Fruit fly (Drosophila melanogaster) whole organism, embryonic: Measurements from ENCODE around the gene CycG.
A peak's percentile ranks its signal among the peaks of the same experiment; 100 is the strongest.

Experiments
- Atf3 ChIP-seq: fragments of 200-800 bp; sonication (Bioruptor generic); optimal IDR thresholded peaks from 3 replicates; lab custom pipeline; 2016; ENCODE audit warnings: missing biosample characterization, missing genetic modification characterization
- BEAF-32 ChIP-seq: fragments of 200-800 bp; sonication (Bioruptor generic); optimal IDR thresholded peaks from 3 replicates; lab custom pipeline; 2017; ENCODE audit warnings: missing biosample characterization, missing genetic modification characterization, mild to moderate bottlenecking, moderate library complexity, missing genetic modification reagents
- CG10274 ChIP-seq: fragments of 200-800 bp; sonication (Bioruptor generic); optimal IDR thresholded peaks from 3 replicates; lab custom pipeline; 2017; ENCODE audit warnings: missing biosample characterization, mild to moderate bottlenecking, missing genetic modification characterization
- CG10462 ChIP-seq: fragments of 200-800 bp; sonication (Bioruptor generic); optimal IDR thresholded peaks from 2 replicates; lab custom pipeline; 2016; ENCODE audit warnings: missing biosample characterization, missing genetic modification characterization
- CG12769 ChIP-seq: fragments of 200-800 bp; sonication (Bioruptor generic); optimal IDR thresholded peaks from 2 replicates; lab custom pipeline; 2019; ENCODE audit warnings: missing biosample characterization, mild to moderate bottlenecking, missing genetic modification characterization, moderate library complexity
- CG13123 ChIP-seq: fragments of 200-800 bp; sonication (Bioruptor generic); optimal IDR thresholded peaks from 2 replicates; lab custom pipeline; 2016; ENCODE audit warnings: missing biosample characterization, missing genetic modification characterization
- CG14965 ChIP-seq: fragments of 200-800 bp; sonication (Bioruptor generic); optimal IDR thresholded peaks from 2 replicates; lab custom pipeline; 2016; ENCODE audit warnings: missing biosample characterization, missing genetic modification characterization, borderline replicate concordance
- CG15269 ChIP-seq: fragments of 200-800 bp; sonication (Bioruptor generic); optimal IDR thresholded peaks from 2 replicates; lab custom pipeline; 2018; ENCODE audit warnings: missing biosample characterization, mild to moderate bottlenecking, missing genetic modification characterization, moderate library complexity
- CG15696 ChIP-seq: fragments of 200-800 bp; sonication (Bioruptor generic); optimal IDR thresholded peaks from 2 replicates; lab custom pipeline; 2019; ENCODE audit warnings: missing biosample characterization, mild to moderate bottlenecking, missing genetic modification characterization, moderate library complexity
- CG16815 ChIP-seq: fragments of 200-800 bp; sonication (Bioruptor generic); optimal IDR thresholded peaks from 3 replicates; lab custom pipeline; 2017; ENCODE audit warnings: missing biosample characterization, mild to moderate bottlenecking, missing genetic modification characterization
- CG17385 ChIP-seq: fragments of 200-800 bp; sonication (Bioruptor generic); optimal IDR thresholded peaks from 3 replicates; lab custom pipeline; 2018; ENCODE audit warnings: missing biosample characterization, mild to moderate bottlenecking, missing genetic modification characterization
- CG18476 ChIP-seq: fragments of 200-800 bp; sonication (Bioruptor generic); optimal IDR thresholded peaks from 2 replicates; lab custom pipeline; 2016; ENCODE audit warnings: missing biosample characterization, mild to moderate bottlenecking, missing genetic modification characterization
- CG2199 ChIP-seq: fragments of 200-800 bp; sonication (Bioruptor generic); IDR thresholded peaks from 3 replicates; pipeline ENCODE4 v1.3.6; 2022; ENCODE audit warnings: missing biosample characterization, missing genetic modification characterization
- CG2678 ChIP-seq: fragments of 200-800 bp; sonication (Bioruptor generic); optimal IDR thresholded peaks from 3 replicates; lab custom pipeline; 2019; ENCODE audit warnings: missing biosample characterization, mild to moderate bottlenecking, missing genetic modification characterization, moderate library complexity
- CG31388 ChIP-seq: fragments of 200-800 bp; sonication (Bioruptor generic); optimal IDR thresholded peaks from 2 replicates; lab custom pipeline; 2016; ENCODE audit warnings: missing biosample characterization, missing genetic modification characterization
- CG32767 ChIP-seq: fragments of 200-800 bp; sonication (Bioruptor generic); IDR thresholded peaks from 2 replicates; pipeline ENCODE4 v1.3.6; 2022; ENCODE audit warnings: missing biosample characterization, missing genetic modification characterization
- CG3281 ChIP-seq: fragments of 200-800 bp; sonication (Bioruptor generic); optimal IDR thresholded peaks from 3 replicates; lab custom pipeline; 2017; ENCODE audit warnings: missing biosample characterization, mild to moderate bottlenecking, missing genetic modification characterization
- CG4282 ChIP-seq: fragments of 200-800 bp; sonication (Bioruptor generic); optimal IDR thresholded peaks from 2 replicates; lab custom pipeline; 2016; ENCODE audit warnings: missing biosample characterization, missing genetic modification characterization
- CG7786 ChIP-seq: fragments of 200-800 bp; sonication (Bioruptor generic); optimal IDR thresholded peaks from 2 replicates; lab custom pipeline; 2016; ENCODE audit warnings: missing biosample characterization, missing genetic modification characterization
- CG7987 ChIP-seq: fragments of 200-800 bp; sonication (Bioruptor generic); optimal IDR thresholded peaks from 2 replicates; lab custom pipeline; 2018; ENCODE audit warnings: missing biosample characterization, mild to moderate bottlenecking, missing genetic modification characterization, moderate library complexity
- CG8924 ChIP-seq: fragments of 200-800 bp; optimal IDR thresholded peaks from 3 replicates; lab custom pipeline; 2019; ENCODE audit warnings: missing biosample characterization, mild to moderate bottlenecking, missing genetic modification characterization, moderate library complexity
- CHES-1-like ChIP-seq: fragments of 200-800 bp; sonication (Bioruptor generic); optimal IDR thresholded peaks from 2 replicates; lab custom pipeline; 2016; ENCODE audit warnings: missing biosample characterization, missing genetic modification characterization
- Dek ChIP-seq: fragments of 200-800 bp; sonication (Bioruptor generic); optimal IDR thresholded peaks from 3 replicates; lab custom pipeline; 2019; ENCODE audit warnings: missing biosample characterization, mild to moderate bottlenecking, missing genetic modification characterization, moderate library complexity
- E2f2 ChIP-seq: fragments of 200-800 bp; sonication (Bioruptor generic); IDR thresholded peaks from 2 replicates; pipeline ENCODE4 v1.3.6; 2022; ENCODE audit warnings: missing biosample characterization, missing genetic modification characterization
- GATAe ChIP-seq: fragments of 200-800 bp; sonication (Bioruptor generic); conservative IDR thresholded peaks from 2 replicates; pipeline ENCODE4 v1.3.6; 2022; ENCODE audit warnings: missing biosample characterization, missing genetic modification characterization
- Gug ChIP-seq: fragments of 200-800 bp; sonication (Bioruptor generic); IDR thresholded peaks from 4 replicates; pipeline ENCODE4 v1.3.6; 2022; ENCODE audit warnings: missing biosample characterization, missing genetic modification characterization
- H2.0 ChIP-seq: fragments of 200-800 bp; sonication (Bioruptor generic); IDR thresholded peaks from 2 replicates; pipeline ENCODE4 v1.3.6; 2022; ENCODE audit warnings: missing biosample characterization, missing genetic modification characterization
- Hand ChIP-seq: fragments of 200-800 bp; sonication (Bioruptor generic); optimal IDR thresholded peaks from 2 replicates; lab custom pipeline; 2017; ENCODE audit warnings: mild to moderate bottlenecking, missing biosample characterization, missing genetic modification reagents, missing genetic modification characterization
- Hr78 ChIP-seq, 2 experiments: fragments of 200-800 bp in 1 of 2; fragments of >200 bp in 1 of 2; sonication (Bioruptor generic) in 1 of 2; optimal IDR thresholded peaks; 2 replicates each; lab custom pipeline; 2017 to 2019; ENCODE audit warnings: missing biosample characterization in 2 of 2, missing genetic modification characterization in 2 of 2, mild to moderate bottlenecking in 1 of 2, moderate library complexity in 1 of 2
- Pdp1 ChIP-seq, 2 experiments: fragments of 200-800 bp; sonication (Bioruptor generic); optimal IDR thresholded peaks; 3 replicates each; lab custom pipeline; 2016; ENCODE audit warnings: missing biosample characterization in 2 of 2, missing genetic modification characterization in 2 of 2, mild to moderate bottlenecking in 1 of 2, moderate library complexity in 1 of 2
- Rfx ChIP-seq: fragments of 200-800 bp; sonication (Bioruptor generic); IDR thresholded peaks from 2 replicates; pipeline ENCODE4 v1.3.6; 2022; ENCODE audit warnings: missing biosample characterization, missing genetic modification characterization
- Sox102F ChIP-seq: fragments of 200-800 bp; sonication (Bioruptor generic); optimal IDR thresholded peaks from 2 replicates; lab custom pipeline; 2018; ENCODE audit warnings: missing biosample characterization, mild to moderate bottlenecking, missing genetic modification characterization, moderate library complexity
- Xrp1 ChIP-seq: fragments of 200-800 bp; sonication (Bioruptor generic); IDR thresholded peaks from 2 replicates; pipeline ENCODE4 v1.3.6; 2022; ENCODE audit warnings: missing biosample characterization, missing genetic modification characterization
- ab ChIP-seq: fragments of 200-800 bp; sonication (Bioruptor generic); optimal IDR thresholded peaks from 2 replicates; lab custom pipeline; 2016; ENCODE audit warnings: missing biosample characterization, missing genetic modification characterization
- ci ChIP-seq: fragments of 200-800 bp; sonication (Bioruptor generic); IDR thresholded peaks from 3 replicates; pipeline ENCODE4 v1.3.6; 2022; ENCODE audit warnings: missing biosample characterization, missing genetic modification characterization
- corto ChIP-seq: fragments of 200-800 bp; sonication (Bioruptor generic); optimal IDR thresholded peaks from 2 replicates; lab custom pipeline; 2016; ENCODE audit warnings: missing biosample characterization, mild to moderate bottlenecking, missing genetic modification characterization, moderate library complexity
- crc ChIP-seq: fragments of 200-800 bp; sonication (Bioruptor generic); optimal IDR thresholded peaks from 2 replicates; lab custom pipeline; 2016; ENCODE audit warnings: missing biosample characterization, missing genetic modification characterization
- dmrt11E ChIP-seq: fragments of 200-800 bp; sonication (Bioruptor generic); optimal IDR thresholded peaks from 3 replicates; lab custom pipeline; 2018; ENCODE audit warnings: missing biosample characterization, mild to moderate bottlenecking, missing genetic modification characterization, moderate library complexity
- dysf ChIP-seq: fragments of 200-800 bp; sonication (Bioruptor generic); IDR thresholded peaks from 3 replicates; pipeline ENCODE4 v1.3.6; 2022; ENCODE audit warnings: missing biosample characterization, missing genetic modification characterization
- ewg ChIP-seq: fragments of 200-800 bp; sonication (Bioruptor generic); optimal IDR thresholded peaks from 3 replicates; lab custom pipeline; 2017; ENCODE audit warnings: mild to moderate bottlenecking, missing biosample characterization, missing genetic modification reagents, missing genetic modification characterization
- grn ChIP-seq: fragments of 200-800 bp; sonication (Bioruptor generic); optimal IDR thresholded peaks from 3 replicates; lab custom pipeline; 2017; ENCODE audit warnings: missing biosample characterization, missing genetic modification characterization
- jing ChIP-seq: fragments of 200-800 bp; sonication (Bioruptor generic); optimal IDR thresholded peaks from 2 replicates; lab custom pipeline; 2018; ENCODE audit warnings: missing biosample characterization, mild to moderate bottlenecking, missing genetic modification characterization
- maf-S ChIP-seq: fragments of 200-800 bp; sonication (Bioruptor generic); optimal IDR thresholded peaks from 2 replicates; lab custom pipeline; 2016; ENCODE audit warnings: missing biosample characterization, missing genetic modification characterization
- nmo ChIP-seq: fragments of 200-800 bp; sonication (Bioruptor generic); optimal IDR thresholded peaks from 2 replicates; lab custom pipeline; 2018; ENCODE audit warnings: missing biosample characterization, mild to moderate bottlenecking, missing genetic modification characterization, moderate library complexity
- peb ChIP-seq: fragments of 200-800 bp; sonication (Bioruptor generic); IDR thresholded peaks from 2 replicates; pipeline ENCODE4 v1.3.6; 2022; ENCODE audit warnings: missing biosample characterization, missing genetic modification characterization
- pros ChIP-seq: fragments of 200-800 bp; sonication (Bioruptor generic); optimal IDR thresholded peaks from 3 replicates; lab custom pipeline; 2019; ENCODE audit warnings: missing biosample characterization, mild to moderate bottlenecking, missing genetic modification characterization, moderate library complexity
- rib ChIP-seq: fragments of 200-800 bp; sonication (Bioruptor generic); IDR thresholded peaks from 2 replicates; pipeline ENCODE4 v1.3.6; 2022; ENCODE audit warnings: missing biosample characterization, missing genetic modification characterization
- row ChIP-seq: fragments of 200-800 bp; sonication (Bioruptor generic); IDR thresholded peaks from 3 replicates; pipeline ENCODE4 v1.3.6; 2022; ENCODE audit warnings: missing biosample characterization, missing genetic modification characterization
- sc ChIP-seq, 3 experiments: fragments of >200 bp in 2 of 3; fragments of 200-800 bp in 1 of 3; sonication (Bioruptor generic) in 1 of 3; optimal IDR thresholded peaks; 2 replicates in 2 of 3; 3 replicates in 1 of 3; lab custom pipeline; 2017; ENCODE audit warnings: mild to moderate bottlenecking in 1 of 3, missing biosample characterization in 1 of 3, missing genetic modification characterization in 1 of 3, missing genetic modification reagents in 1 of 3
- z ChIP-seq: fragments of 200-800 bp; sonication (Bioruptor generic); IDR thresholded peaks from 3 replicates; pipeline ENCODE4 v1.3.6; 2022; ENCODE audit warnings: missing biosample characterization, missing genetic modification characterization
- zfh1 ChIP-seq: fragments of 200-800 bp; sonication (Bioruptor generic); IDR thresholded peaks from 3 replicates; pipeline ENCODE4 v1.3.6; 2022; ENCODE audit warnings: missing biosample characterization, missing genetic modification characterization

CycG gene

dm6 chr3R:31605117-31605432 is 7.4 kb downstream of the CycG start (continued):
- TF ChIP-seq zfh1 (no peak), CG15269 (tag; lab: Kevin White, UChicago) (peak; percentile 14), Hand (GFP tag; lab: Kevin White, UChicago) (no peak), Dek (no peak), maf-S (GFP tag; lab: Kevin White, UChicago) (no peak), CG32767 (GFP tag; lab: Robert Waterston, UW) (no peak), H2.0 (GFP tag; lab: Robert Waterston, UW) (no peak), CG2199 (0 out of 3 replicates have a peak, but pooled peaks have one; percentile 27), grn (GFP tag; lab: Kevin White, UChicago) (peak; percentile 49), CG7987 (GFP tag; lab: Kevin White, UChicago) (no peak), z (no peak), CG14965 (GFP tag; lab: Kevin White, UChicago) (no peak), Pdp1 (GFP tag; optimal IDR thresholded peaks at IDR 0.05; lab: Kevin White, UChicago) (peak in 1 of 2 experiments; percentile 78), CG4282 (GFP tag; lab: Kevin White, UChicago) (no peak), CG2678 (tag; lab: Kevin White, UChicago) (peak; percentile 4), ci (GFP tag; lab: Robert Waterston, UW) (no peak), Atf3 (GFP tag; lab: Kevin White, UChicago) (no peak), Gug (no peak), row (GFP tag; lab: Robert Waterston, UW) (0 out of 3 replicates have a peak, but pooled peaks have one; percentile 7), CG13123 (no peak), CG17385 (GFP tag; lab: Kevin White, UChicago) (no peak), ab (GFP tag; lab: Kevin White, UChicago) (no peak), GATAe (GFP tag; lab: Robert Waterston, UW) (no peak), ewg (GFP tag; lab: Kevin White, UChicago) (no peak), E2f2 (GFP tag; lab: Robert Waterston, UW) (0 out of 2 replicates have a peak, but pooled peaks have one; percentile 9), dysf (GFP tag; lab: Robert Waterston, UW) (0 out of 3 replicates have a peak, but pooled peaks have one; percentile 13), nmo (GFP tag; lab: Kevin White, UChicago) (no peak), Rfx (GFP tag; lab: Robert Waterston, UW) (peak; percentile 13; the same call in 1 of the 2 replicates), jing (GFP tag; lab: Kevin White, UChicago) (no peak), pros (GFP tag; lab: Kevin White, UChicago) (no peak), BEAF-32 (no peak), CG10462 (GFP tag; lab: Kevin White, UChicago) (no peak), Sox102F (GFP tag; lab: Kevin White, UChicago) (no peak), Xrp1 (GFP tag; lab: Robert Waterston, UW) (no peak), dmrt11E (tag; lab: Kevin White, UChicago) (no peak), rib (GFP tag; lab: Robert Waterston, UW) (no peak), CG31388 (GFP tag; lab: Kevin White, UChicago) (no peak), CG3281 (GFP tag; lab: Kevin White, UChicago) (no peak), corto (no peak), CG18476 (no peak), CG12769 (tag; lab: Kevin White, UChicago) (no peak), CG10274 (no peak), peb (GFP tag; lab: Robert Waterston, UW) (no peak), Hr78 (GFP tag; optimal IDR thresholded peaks at IDR 0.05; lab: Kevin White, UChicago) (peak in 1 of 2 experiments; percentile 90), CG7786 (GFP tag; lab: Kevin White, UChicago) (no peak), sc (optimal IDR thresholded peaks at IDR 0.05; lab: Kevin White, UChicago) (no peak), sc (GFP tag; optimal IDR thresholded peaks at IDR 0.05; lab: Kevin White, UChicago) (no peak), CHES-1-like (GFP tag; lab: Kevin White, UChicago) (no peak), CG8924 (tag; lab: Kevin White, UChicago) (no peak), CG15696 (no peak), CG16815 (no peak), crc (no peak)
